Fruit fly (Drosophila melanogaster) whole organism, embryonic: ENCODE data around the gene sno.

Experiments used
- Aef1 ChIP-seq: fragments of 200-800 bp; sonication (Bioruptor generic); IDR thresholded peaks from 3 replicates; pipeline ENCODE4 v1.3.6; 2022; ENCODE audit warnings: missing biosample characterization, missing genetic modification characterization
- CG11456 ChIP-seq: fragments of 200-800 bp; sonication (Bioruptor generic); IDR thresholded peaks from 3 replicates; pipeline ENCODE4 v1.3.6; 2022; ENCODE audit warnings: missing biosample characterization, missing genetic modification characterization
- CG12659 ChIP-seq: fragments of 200-800 bp; sonication (Bioruptor generic); optimal IDR thresholded peaks from 3 replicates; lab custom pipeline; 2017; ENCODE audit warnings: mild to moderate bottlenecking, missing biosample characterization, missing genetic modification reagents, missing genetic modification characterization
- CG13775 ChIP-seq: fragments of 200-800 bp; sonication (Bioruptor generic); optimal IDR thresholded peaks from 3 replicates; lab custom pipeline; 2017; ENCODE audit warnings: missing biosample characterization, mild to moderate bottlenecking, missing genetic modification characterization
- CG14441 ChIP-seq: fragments of 200-800 bp; sonication (Bioruptor generic); IDR thresholded peaks from 2 replicates; pipeline ENCODE4 v1.3.6; 2022; ENCODE audit warnings: missing biosample characterization, missing genetic modification characterization
- CG16815 ChIP-seq: fragments of 200-800 bp; sonication (Bioruptor generic); optimal IDR thresholded peaks from 3 replicates; lab custom pipeline; 2017; ENCODE audit warnings: missing biosample characterization, mild to moderate bottlenecking, missing genetic modification characterization
- CG16863 ChIP-seq: fragments of 200-800 bp; sonication (Bioruptor generic); optimal IDR thresholded peaks from 3 replicates; lab custom pipeline; 2016; ENCODE audit warnings: missing biosample characterization, missing genetic modification characterization
- CG2875 ChIP-seq: fragments of 200-800 bp; sonication (Bioruptor generic); optimal IDR thresholded peaks from 2 replicates; lab custom pipeline; 2017; ENCODE audit warnings: missing biosample characterization, mild to moderate bottlenecking, missing genetic modification characterization, missing genetic modification reagents
- CG30431 ChIP-seq: fragments of 200-800 bp; sonication (Bioruptor generic); optimal IDR thresholded peaks from 2 replicates; lab custom pipeline; 2017; ENCODE audit warnings: missing biosample characterization, missing genetic modification characterization
- CG31224 ChIP-seq: fragments of 200-800 bp; sonication (Bioruptor generic); IDR thresholded peaks from 2 replicates; pipeline ENCODE4 v1.3.6; 2022; ENCODE audit warnings: missing biosample characterization, missing genetic modification characterization
- CG4730 ChIP-seq: fragments of 200-800 bp; sonication (Bioruptor generic); IDR thresholded peaks from 2 replicates; pipeline ENCODE4 v1.3.6; 2022; ENCODE audit warnings: missing biosample characterization, missing genetic modification characterization
- CG6765 ChIP-seq: fragments of 200-800 bp; sonication (Bioruptor generic); optimal IDR thresholded peaks from 3 replicates; lab custom pipeline; 2017; ENCODE audit warnings: missing biosample characterization, mild to moderate bottlenecking, missing genetic modification characterization
- CG7357 ChIP-seq: fragments of 200-800 bp; sonication (Bioruptor generic); IDR thresholded peaks from 3 replicates; pipeline ENCODE4 v1.3.6; 2022; ENCODE audit warnings: missing biosample characterization, missing genetic modification characterization
- CG7372 ChIP-seq: fragments of 200-800 bp; sonication (Bioruptor generic); IDR thresholded peaks from 2 replicates; pipeline ENCODE4 v1.3.6; 2022; ENCODE audit warnings: missing biosample characterization, missing genetic modification characterization
- CG7928 ChIP-seq: fragments of 200-800 bp; sonication (Bioruptor generic); optimal IDR thresholded peaks from 2 replicates; lab custom pipeline; 2017; ENCODE audit warnings: missing biosample characterization, mild to moderate bottlenecking, missing genetic modification characterization
- CG8089 ChIP-seq: fragments of 200-800 bp; sonication (Bioruptor generic); optimal IDR thresholded peaks from 3 replicates; lab custom pipeline; 2016; ENCODE audit warnings: missing biosample characterization, missing genetic modification characterization
- CG8290 ChIP-seq, 3 experiments: fragments of 200-800 bp; sonication (Bioruptor generic); optimal IDR thresholded peaks; 2 replicates each; lab custom pipeline; 2016 to 2019; ENCODE audit warnings: missing biosample characterization in 3 of 3, missing genetic modification characterization in 3 of 3, mild to moderate bottlenecking in 2 of 3, moderate library complexity in 1 of 3
- CG8765 ChIP-seq: fragments of 200-800 bp; sonication (Bioruptor generic); IDR thresholded peaks from 2 replicates; pipeline ENCODE4 v1.3.6; 2022; ENCODE audit warnings: missing biosample characterization, missing genetic modification characterization
- CG9215 ChIP-seq: fragments of 200-800 bp; sonication (Bioruptor generic); IDR thresholded peaks from 2 replicates; pipeline ENCODE4 v1.3.6; 2022; ENCODE audit warnings: missing biosample characterization, missing genetic modification characterization
- CG9817 ChIP-seq: fragments of 200-800 bp; sonication (Bioruptor generic); optimal IDR thresholded peaks from 2 replicates; lab custom pipeline; 2018; ENCODE audit warnings: missing biosample characterization, mild to moderate bottlenecking, missing genetic modification characterization, moderate library complexity
- Doc3 ChIP-seq: fragments of 200-800 bp; sonication (Bioruptor generic); IDR thresholded peaks from 3 replicates; pipeline ENCODE4 v1.3.6; 2022; ENCODE audit warnings: missing biosample characterization, missing genetic modification characterization; ENCODE audit not compliant: partially characterized antibody
- Drgx ChIP-seq: fragments of 200-800 bp; sonication (Bioruptor generic); IDR thresholded peaks from 2 replicates; pipeline ENCODE4 v1.3.6; 2022; ENCODE audit warnings: missing biosample characterization, missing genetic modification characterization
- Gug ChIP-seq: fragments of 200-800 bp; sonication (Bioruptor generic); IDR thresholded peaks from 4 replicates; pipeline ENCODE4 v1.3.6; 2022; ENCODE audit warnings: missing biosample characterization, missing genetic modification characterization
- HHEX ChIP-seq: fragments of 200-800 bp; sonication (Bioruptor generic); optimal IDR thresholded peaks from 3 replicates; lab custom pipeline; 2017; ENCODE audit warnings: missing biosample characterization, mild to moderate bottlenecking, missing genetic modification characterization, missing genetic modification reagents
- HLH4C ChIP-seq: fragments of 200-800 bp; sonication (Bioruptor generic); IDR thresholded peaks from 3 replicates; pipeline ENCODE4 v1.3.6; 2022; ENCODE audit warnings: missing biosample characterization, missing genetic modification characterization; ENCODE audit not compliant: partially characterized antibody
- Lim3 ChIP-seq: fragments of 200-800 bp; sonication (Bioruptor generic); IDR thresholded peaks from 2 replicates; pipeline ENCODE4 v1.3.6; 2022; ENCODE audit warnings: missing biosample characterization, missing genetic modification characterization
- MTF-1 ChIP-seq: fragments of 200-800 bp; sonication (Bioruptor generic); optimal IDR thresholded peaks from 2 replicates; lab custom pipeline; 2018; ENCODE audit warnings: missing biosample characterization, mild to moderate bottlenecking, missing genetic modification characterization, borderline replicate concordance
- Max ChIP-seq: fragments of 200-800 bp; sonication (Bioruptor generic); optimal IDR thresholded peaks from 2 replicates; lab custom pipeline; 2016; ENCODE audit warnings: missing biosample characterization, mild to moderate bottlenecking, missing genetic modification characterization
- NK7.1 ChIP-seq: fragments of 200-800 bp; sonication (Bioruptor generic); optimal IDR thresholded peaks from 3 replicates; lab custom pipeline; 2016; ENCODE audit warnings: missing biosample characterization, missing genetic modification characterization
- abd-A ChIP-seq: fragments of 200-800 bp; sonication (Bioruptor generic); optimal IDR thresholded peaks from 3 replicates; lab custom pipeline; 2019; ENCODE audit warnings: missing biosample characterization, mild to moderate bottlenecking, missing genetic modification characterization, moderate library complexity
- amos ChIP-seq: fragments of 200-800 bp; sonication (Bioruptor generic); IDR thresholded peaks from 2 replicates; pipeline ENCODE4 v1.3.6; 2022; ENCODE audit warnings: missing biosample characterization, missing genetic modification characterization; ENCODE audit not compliant: partially characterized antibody
- aop ChIP-seq: fragments of 200-800 bp; sonication (Bioruptor generic); IDR thresholded peaks from 2 replicates; pipeline ENCODE4 v1.3.6; 2022; ENCODE audit warnings: missing biosample characterization, missing genetic modification characterization
- btn ChIP-seq: fragments of 200-800 bp; sonication (Bioruptor generic); optimal IDR thresholded peaks from 2 replicates; lab custom pipeline; 2016; ENCODE audit warnings: missing biosample characterization, missing genetic modification characterization
- crp ChIP-seq, 2 experiments: fragments of 200-800 bp; sonication (Bioruptor generic); optimal IDR thresholded peaks; 2 replicates in 1 of 2; 3 replicates in 1 of 2; lab custom pipeline; 2017; ENCODE audit warnings: missing biosample characterization in 2 of 2, missing genetic modification characterization in 2 of 2, mild to moderate bottlenecking in 1 of 2, moderate library complexity in 1 of 2
- disco-r ChIP-seq: fragments of 200-800 bp; sonication (Bioruptor generic); optimal IDR thresholded peaks from 2 replicates; lab custom pipeline; 2016; ENCODE audit warnings: missing biosample characterization, missing genetic modification characterization
- dpn ChIP-seq, 2 experiments: fragments of 200-800 bp; sonication (Bioruptor generic); optimal IDR thresholded peaks; 3 replicates each; lab custom pipeline; 2016; ENCODE audit warnings: missing biosample characterization in 2 of 2, missing genetic modification characterization in 2 of 2
- fd64A ChIP-seq: fragments of 200-800 bp; sonication (Bioruptor generic); optimal IDR thresholded peaks from 3 replicates; lab custom pipeline; 2018; ENCODE audit warnings: missing biosample characterization, mild to moderate bottlenecking, missing genetic modification characterization
- hth ChIP-seq: fragments of >200 bp; optimal IDR thresholded peaks from 2 replicates; lab custom pipeline; 2017; ENCODE audit warnings: inconsistent platforms
- klu ChIP-seq: fragments of 200-800 bp; sonication (Bioruptor generic); IDR thresholded peaks from 2 replicates; pipeline ENCODE4 v1.3.6; 2022; ENCODE audit warnings: missing biosample characterization, missing genetic modification characterization
- odd ChIP-seq: fragments of 200-800 bp; sonication (Bioruptor generic); optimal IDR thresholded peaks from 2 replicates; lab custom pipeline; 2017; ENCODE audit warnings: missing biosample characterization, mild to moderate bottlenecking, missing genetic modification characterization
- sens ChIP-seq: fragments of 200-800 bp; sonication (Bioruptor generic); peaks from one replicate; lab custom pipeline; 2016; ENCODE audit warnings: missing biosample characterization, missing genetic modification characterization
- sens-2 ChIP-seq: fragments of 200-800 bp; sonication (Bioruptor generic); IDR thresholded peaks from 2 replicates; pipeline ENCODE4 v1.3.6; 2022; ENCODE audit warnings: missing biosample characterization, missing genetic modification characterization
- sima ChIP-seq: fragments of 200-800 bp; sonication (Bioruptor generic); optimal IDR thresholded peaks from 2 replicates; lab custom pipeline; 2016; ENCODE audit warnings: missing biosample characterization, missing genetic modification characterization
- sna ChIP-seq: fragments of 200-800 bp; sonication (Bioruptor generic); IDR thresholded peaks from 2 replicates; pipeline ENCODE4 v1.3.6; 2022; ENCODE audit warnings: missing biosample characterization, missing genetic modification characterization; ENCODE audit not compliant: partially characterized antibody
- sug ChIP-seq: fragments of 200-800 bp; optimal IDR thresholded peaks from 2 replicates; lab custom pipeline; 2019; ENCODE audit warnings: missing biosample characterization, mild to moderate bottlenecking, missing genetic modification characterization, moderate library complexity
- tio ChIP-seq: fragments of 200-800 bp; sonication (Bioruptor generic); optimal IDR thresholded peaks from 2 replicates; lab custom pipeline; 2017; ENCODE audit warnings: missing biosample characterization, missing genetic modification characterization, inconsistent platforms
- tll ChIP-seq, 2 experiments: fragments of 200-800 bp in 1 of 2; fragments of >200 bp in 1 of 2; sonication (Bioruptor generic) in 1 of 2; optimal IDR thresholded peaks; 2 replicates each; lab custom pipeline; 2017 to 2019; ENCODE audit warnings: missing biosample characterization in 2 of 2, missing genetic modification characterization in 2 of 2, mild to moderate bottlenecking in 1 of 2, moderate library complexity in 1 of 2

Gene sno

dm6 chrX:13233811-13234737 lies 22.6 kb upstream of the sno start (continued):
- TF ChIP-seq CG16863 (GFP tag; lab: Kevin White, UChicago), result peak; percentile 79
- peak; percentile 69 for TF ChIP-seq fd64A
- peak; percentile 81 for TF ChIP-seq HHEX
- TF ChIP-seq abd-A (tag; lab: Kevin White, UChicago), result peak; percentile 17
- peak in 1 of 2 experiments; percentile 29 for TF ChIP-seq crp (GFP tag; optimal IDR thresholded peaks at IDR 0.05; lab: Kevin White, UChicago)
- no peak for TF ChIP-seq amos (GFP tag; lab: Robert Waterston, UW)
- TF ChIP-seq Lim3 (GFP tag; lab: Robert Waterston, UW), result no peak
- TF ChIP-seq sens (GFP tag; lab: Kevin White, UChicago), result peak; percentile 99
- TF ChIP-seq CG14441 (GFP tag; lab: Robert Waterston, UW), result peak; percentile 67
- TF ChIP-seq CG31224 (GFP tag; lab: Robert Waterston, UW), result peak; percentile 69
- peak; percentile 62; the same call in 2 of the 3 replicates for TF ChIP-seq Aef1 (GFP tag; lab: Robert Waterston, UW)
- peak; percentile 76 for TF ChIP-seq CG8290 (GFP tag; optimal IDR thresholded peaks at IDR 0.05; lab: Kevin White, UChicago)
- TF ChIP-seq CG8290 (tag; optimal IDR thresholded peaks at IDR 0.05; lab: Kevin White, UChicago), result peak; percentile 14 to 34
- peak in 1 of 2 experiments; percentile 94 for TF ChIP-seq tll (GFP tag; optimal IDR thresholded peaks at IDR 0.05; lab: Kevin White, UChicago)
- peak; percentile 34 for TF ChIP-seq sug
- TF ChIP-seq CG30431 (GFP tag; lab: Kevin White, UChicago), result peak; percentile 83
- TF ChIP-seq CG13775 (GFP tag; lab: Kevin White, UChicago), result peak; percentile 89
- peak; percentile 76 for TF ChIP-seq CG12659 (GFP tag; lab: Kevin White, UChicago)
- peak; percentile 63 for TF ChIP-seq sima
- peak; percentile 75 for TF ChIP-seq Max (GFP tag; lab: Kevin White, UChicago)
- TF ChIP-seq NK7.1 (GFP tag; lab: Kevin White, UChicago), result peak; percentile 80
- peak; percentile 76 for TF ChIP-seq CG9215
- peak; percentile 46 for TF ChIP-seq odd (GFP tag; lab: Kevin White, UChicago)
- peak; percentile 81 for TF ChIP-seq CG4730 (GFP tag; lab: Robert Waterston, UW)
- TF ChIP-seq sens-2 (GFP tag; lab: Robert Waterston, UW), result peak; percentile 83
- TF ChIP-seq disco-r (GFP tag; lab: Kevin White, UChicago), result peak; percentile 55
- peak; percentile 69 for TF ChIP-seq Gug (GFP tag; lab: Robert Waterston, UW)
- TF ChIP-seq CG16815, result peak; percentile 88
- peak; percentile 71 to 82 for TF ChIP-seq dpn (GFP tag; optimal IDR thresholded peaks at IDR 0.05; lab: Kevin White, UChicago)
- peak; percentile 13; the same call in 1 of the 2 replicates for TF ChIP-seq aop (GFP tag; lab: Robert Waterston, UW)
- TF ChIP-seq HLH4C (GFP tag; lab: Robert Waterston, UW), result no peak
- no peak for TF ChIP-seq CG6765
- peak; percentile 57; the same call in 1 of the 3 replicates for TF ChIP-seq CG7357 (GFP tag; lab: Robert Waterston, UW)
- peak; percentile 19 for TF ChIP-seq MTF-1
- peak; percentile 44 for TF ChIP-seq btn (GFP tag; lab: Kevin White, UChicago)
- peak; percentile 63; the same call in 1 of the 3 replicates for TF ChIP-seq CG11456
- TF ChIP-seq Drgx (GFP tag; lab: Robert Waterston, UW), result peak; percentile 48; the same call in 1 of the 2 replicates
- no peak for TF ChIP-seq CG7928 (GFP tag; lab: Kevin White, UChicago)
- peak; percentile 73 for TF ChIP-seq CG8089 (GFP tag; lab: Kevin White, UChicago)
- peak; percentile 92 for TF ChIP-seq CG8765 (GFP tag; lab: Robert Waterston, UW)
- no peak for TF ChIP-seq sna (GFP tag; lab: Robert Waterston, UW)
- TF ChIP-seq CG9817 (tag; lab: Kevin White, UChicago), result peak; percentile 44
- TF ChIP-seq Doc3 (GFP tag; lab: Robert Waterston, UW), result no peak
- peak; percentile 45; the same call in 1 of the 2 replicates for TF ChIP-seq CG7372 (GFP tag; lab: Robert Waterston, UW)
- peak; percentile 81 for TF ChIP-seq tio (GFP tag; lab: Kevin White, UChicago)
- peak; percentile 72 for TF ChIP-seq CG2875 (GFP tag; lab: Kevin White, UChicago)
- TF ChIP-seq klu (GFP tag; lab: Robert Waterston, UW), result peak; percentile 33; the same call in 1 of the 2 replicates
- TF ChIP-seq hth, result no peak
